Worm (Caenorhabditis elegans) whole organism, mixed stage, embryonic: ENCODE results near the gene Y73B6BL.12.

Experiments
- nhr-76 ChIP-seq: sonication (generic microtip); optimal IDR thresholded peaks from 2 replicates; lab custom pipeline; 2017; ENCODE audit warnings: missing biosample characterization, missing genetic modification characterization
- pha-4 ChIP-seq: fragments of 150-350 bp; optimal IDR thresholded peaks from 2 replicates; lab custom pipeline; 2018; ENCODE audit warnings: missing biosample characterization, missing genetic modification reagents, missing genetic modification characterization

DNA sequence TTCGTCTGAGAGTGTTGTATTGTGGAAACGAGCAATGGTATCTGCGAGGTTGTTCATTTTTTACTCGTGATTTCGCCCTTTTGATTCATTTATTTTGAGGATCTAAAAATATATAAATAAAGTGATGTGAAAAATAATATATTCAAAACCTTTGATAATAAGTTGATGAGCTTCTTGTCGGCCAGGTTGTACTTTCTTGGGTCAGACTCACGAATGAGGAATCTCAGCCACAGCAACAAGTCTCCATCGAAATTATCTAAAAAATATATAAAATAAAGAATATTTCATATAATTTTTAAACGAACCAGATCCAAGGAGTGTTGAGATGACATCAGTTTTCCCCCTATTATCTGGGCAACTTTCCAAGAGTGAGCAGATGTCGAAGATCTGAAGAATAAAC, 25.2 kb upstream of the Y73B6BL.12 start, which contains the start of gene Y73B6BL.288:
- no peak for TF ChIP-seq pha-4 (tag; lab: Kevin White, UChicago)
- TF ChIP-seq nhr-76: no peak
